Fruit fly (Drosophila melanogaster) whole organism, prepupa: Measurements from ENCODE around the gene skd.

ENCODE experiments used
- CG6808 ChIP-seq: fragments of 200-800 bp; sonication (Bioruptor generic); optimal IDR thresholded peaks from 3 replicates; lab custom pipeline; 2017; ENCODE audit warnings: missing biosample characterization, missing genetic modification characterization, mild to moderate bottlenecking, moderate library complexity, missing genetic modification reagents
- dsx ChIP-seq: fragments of 200-800 bp; optimal IDR thresholded peaks from 3 replicates; lab custom pipeline; 2019; ENCODE audit warnings: missing biosample characterization, mild to moderate bottlenecking, missing genetic modification characterization, moderate library complexity; ENCODE audit not compliant: poor library complexity, severe bottlenecking

dm6 chr3L:21056290-21056689 is 29.1 kb upstream of the skd start:
- TF ChIP-seq CG6808 (GFP tag; lab: Kevin White, UChicago) (peak; percentile 35), dsx (GFP tag; lab: Kevin White, UChicago) (no peak)
